Fruit fly (Drosophila melanogaster): ENCODE data around the gene Pgant4.
A peak's percentile ranks its signal among the peaks of the same experiment; 100 is the strongest.

Gene Pgant4

dm6 chr2L:3437068-3437467 is 35.3 kb upstream of the Pgant4 start (continued):
- no peak for TF ChIP-seq Bteb2 (GFP tag; optimal IDR thresholded peaks at IDR 0.05)
- TF ChIP-seq az2 (GFP tag; optimal IDR thresholded peaks at IDR 0.05) = peak; percentile 24
- no peak for TF ChIP-seq pita (GFP tag; optimal IDR thresholded peaks at IDR 0.05)
- TF ChIP-seq Camta (GFP tag; optimal IDR thresholded peaks at IDR 0.05) = peak; percentile 44
- peak in 1 of 2 experiments; percentile 89 for TF ChIP-seq eve (GFP tag; optimal IDR thresholded peaks at IDR 0.05)
- peak; percentile 13 for TF ChIP-seq CG4328 (GFP tag; optimal IDR thresholded peaks at IDR 0.05)
- 0 out of 3 replicates have a peak, but pooled peaks have one; percentile 35 for TF ChIP-seq jigr1 (GFP tag; IDR thresholded peaks at IDR 0.05)
- TF ChIP-seq CG7271 (tag; optimal IDR thresholded peaks at IDR 0.05) = peak; percentile 17
- TF ChIP-seq CG12299 (tag; optimal IDR thresholded peaks at IDR 0.05) = no peak
- no peak for TF ChIP-seq Jarid2 (GFP tag; optimal IDR thresholded peaks at IDR 0.05)
- TF ChIP-seq ab (GFP tag; optimal IDR thresholded peaks at IDR 0.05) = no peak
- 0 out of 2 replicates have a peak, but pooled peaks have one; percentile 41 for TF ChIP-seq CG1024 (GFP tag; IDR thresholded peaks at IDR 0.05)
- peak; percentile 53 for TF ChIP-seq CG15696 (tag; optimal IDR thresholded peaks at IDR 0.05)
- peak; percentile 71 for TF ChIP-seq CG13424 (tag; optimal IDR thresholded peaks at IDR 0.05)
- TF ChIP-seq da (GFP tag; optimal IDR thresholded peaks at IDR 0.05) = no peak
- TF ChIP-seq H15 (GFP tag; IDR thresholded peaks at IDR 0.05) = peak; percentile 56; the same call in 1 of the 3 replicates
- TF ChIP-seq fd3F (GFP tag; optimal IDR thresholded peaks at IDR 0.05) = no peak
- peak; percentile 69 for TF ChIP-seq CG31441 (GFP tag; IDR thresholded peaks at IDR 0.05)
- peak; percentile 6 for TF ChIP-seq Bdp1 (GFP tag; optimal IDR thresholded peaks at IDR 0.05)
- TF ChIP-seq Hey (tag; optimal IDR thresholded peaks at IDR 0.05) = no peak
- TF ChIP-seq kay (GFP tag; optimal IDR thresholded peaks at IDR 0.05) = no peak
- TF ChIP-seq cas (GFP tag; IDR thresholded peaks at IDR 0.05) = no peak
- TF ChIP-seq sisA (GFP tag; IDR thresholded peaks at IDR 0.05) = 0 out of 2 replicates have a peak, but pooled peaks have one; percentile 6
- peak; percentile 6 to 13 for TF ChIP-seq dpn (GFP tag; optimal IDR thresholded peaks at IDR 0.05)
- TF ChIP-seq Hmr (GFP tag; optimal IDR thresholded peaks at IDR 0.05) = peak; percentile 26
- TF ChIP-seq CG15479 (GFP tag; optimal IDR thresholded peaks at IDR 0.05) = no peak
- TF ChIP-seq CG3407 (GFP tag; optimal IDR thresholded peaks at IDR 0.05) = peak; percentile 45
- TF ChIP-seq inv (GFP tag; IDR thresholded peaks at IDR 0.05; ENCODE audit: partially characterized antibody) = no peak
- TF ChIP-seq Ada2b (GFP tag; IDR thresholded peaks at IDR 0.05) = peak; percentile 31
- TF ChIP-seq CG1602 (GFP tag; optimal IDR thresholded peaks at IDR 0.05) = no peak
- TF ChIP-seq CG10959 (GFP tag; IDR thresholded peaks at IDR 0.05) = no peak
- TF ChIP-seq CHES-1-like (GFP tag; optimal IDR thresholded peaks at IDR 0.05) = no peak
- peak; percentile 61 for TF ChIP-seq CG6254 (GFP tag; optimal IDR thresholded peaks at IDR 0.05)
- no peak for TF ChIP-seq CG42726 (GFP tag; IDR thresholded peaks at IDR 0.05; ENCODE audit: partially characterized antibody)
- TF ChIP-seq CG17361 (GFP tag; IDR thresholded peaks at IDR 0.05) = peak; percentile 31; the same call in 1 of the 3 replicates
- no peak for TF ChIP-seq gfzf (GFP tag; optimal IDR thresholded peaks at IDR 0.05)
- TF ChIP-seq vfl (GFP tag; optimal IDR thresholded peaks at IDR 0.05) = no peak
- TF ChIP-seq CG2875 (GFP tag; optimal IDR thresholded peaks at IDR 0.05) = no peak
- TF ChIP-seq Aef1 (GFP tag; IDR thresholded peaks at IDR 0.05) = no peak
- peak; percentile 40 for TF ChIP-seq CG1529 (GFP tag; optimal IDR thresholded peaks at IDR 0.05)
- TF ChIP-seq CG11398 (GFP tag; optimal IDR thresholded peaks at IDR 0.05) = no peak
- no peak for TF ChIP-seq Dfd (GFP tag; optimal IDR thresholded peaks at IDR 0.05)
- peak; percentile 4 for TF ChIP-seq CG8944 (GFP tag; optimal IDR thresholded peaks at IDR 0.05)
- no peak for TF ChIP-seq HmgZ (tag; optimal IDR thresholded peaks at IDR 0.05)
- peak; percentile 45 to 46 for TF ChIP-seq chif (GFP tag; optimal IDR thresholded peaks at IDR 0.05)
- no peak for TF ChIP-seq croc (GFP tag; conservative IDR thresholded peaks at IDR 0.05)
- TF ChIP-seq pros (GFP tag; optimal IDR thresholded peaks at IDR 0.05) = no peak
- no peak for TF ChIP-seq exex (tag; optimal IDR thresholded peaks at IDR 0.05)
- TF ChIP-seq Sox102F (GFP tag; optimal IDR thresholded peaks at IDR 0.05) = peak; percentile 78
- peak; percentile 73 for TF ChIP-seq HLH3B (GFP tag; IDR thresholded peaks at IDR 0.05)
- peak; percentile 56; the same call in 1 of the 2 replicates for TF ChIP-seq sim (GFP tag; IDR thresholded peaks at IDR 0.05)
